Worm (Caenorhabditis elegans) whole organism, L3 larva: ENCODE data around the gene F20C5.11.
A peak's percentile ranks its signal among the peaks of the same experiment; 100 is the strongest.

Experiments
- R02D3.7 ChIP-seq: fragments of 150-350 bp; optimal IDR thresholded peaks from 2 replicates; lab custom pipeline; 2014; ENCODE audit warnings: missing biosample characterization, missing genetic modification characterization
- ZK546.5 ChIP-seq: sonication (generic microtip); optimal IDR thresholded peaks from 2 replicates; lab custom pipeline; 2017; ENCODE audit warnings: missing biosample characterization, missing genetic modification characterization
- aly-2 ChIP-seq: fragments of 150-350 bp; optimal IDR thresholded peaks from 2 replicates; lab custom pipeline; 2014; ENCODE audit warnings: missing biosample characterization, missing genetic modification characterization
- ama-1 ChIP-seq: fragments of 150-350 bp; optimal IDR thresholded peaks from 2 replicates; lab custom pipeline; 2018
- ceh-16 ChIP-seq: sonication (generic microtip); optimal IDR thresholded peaks from 2 replicates; lab custom pipeline; 2017; ENCODE audit warnings: missing biosample characterization, missing genetic modification characterization
- ceh-28 ChIP-seq: fragments of 150-350 bp; optimal IDR thresholded peaks from 2 replicates; lab custom pipeline; 2014; ENCODE audit warnings: missing biosample characterization, missing genetic modification reagents, missing genetic modification characterization
- ceh-82 ChIP-seq: fragments of 150-350 bp; optimal IDR thresholded peaks from 2 replicates; lab custom pipeline; 2014; ENCODE audit warnings: missing biosample characterization, missing genetic modification characterization
- ceh-9 ChIP-seq: sonication (generic microtip); optimal IDR thresholded peaks from 2 replicates; lab custom pipeline; 2018; ENCODE audit warnings: missing biosample characterization, missing genetic modification characterization
- daf-12 ChIP-seq: fragments of 150-350 bp; optimal IDR thresholded peaks from 2 replicates; lab custom pipeline; 2014; ENCODE audit warnings: missing biosample characterization, missing genetic modification reagents, missing genetic modification characterization
- egl-5 ChIP-seq: fragments of 150-350 bp; optimal IDR thresholded peaks from 2 replicates; lab custom pipeline; 2017; ENCODE audit warnings: missing biosample characterization, missing genetic modification reagents, missing genetic modification characterization, inconsistent platforms
- elt-2 ChIP-seq: sonication (generic microtip); optimal IDR thresholded peaks from 2 replicates; lab custom pipeline; 2016; ENCODE audit warnings: missing genetic modification reagents, mild to moderate bottlenecking, missing genetic modification characterization, missing compliant biosample characterization
- elt-3 ChIP-seq, 3 experiments: fragments of 150-350 bp in 1 of 3; sonication (generic microtip) in 2 of 3; optimal IDR thresholded peaks; 2 replicates in 2 of 3; 4 replicates in 1 of 3; lab custom pipeline; 2014 to 2017; ENCODE audit warnings: missing biosample characterization in 3 of 3, missing genetic modification characterization in 3 of 3
- fkh-10 ChIP-seq: sonication (generic microtip); optimal IDR thresholded peaks from 2 replicates; lab custom pipeline; 2017; ENCODE audit warnings: missing biosample characterization, missing genetic modification reagents, missing genetic modification characterization
- hmg-11 ChIP-seq: sonication (generic microtip); optimal IDR thresholded peaks from 2 replicates; lab custom pipeline; 2016; ENCODE audit warnings: missing genetic modification characterization, missing compliant biosample characterization
- jun-1 ChIP-seq: fragments of 150-350 bp; optimal IDR thresholded peaks from 2 replicates; lab custom pipeline; 2014; ENCODE audit warnings: missing biosample characterization, missing genetic modification reagents, missing genetic modification characterization
- lin-15B ChIP-seq: fragments of 150-350 bp; optimal IDR thresholded peaks from 2 replicates; lab custom pipeline; 2014; ENCODE audit warnings: missing biosample characterization, missing genetic modification characterization
- lin-39 ChIP-seq: fragments of 150-350 bp; optimal IDR thresholded peaks from 2 replicates; lab custom pipeline; 2018; ENCODE audit warnings: missing biosample characterization, missing genetic modification reagents, missing genetic modification characterization
- nfya-1 ChIP-seq: sonication (generic microtip); optimal IDR thresholded peaks from 2 replicates; lab custom pipeline; 2017; ENCODE audit warnings: missing genetic modification characterization, mild to moderate bottlenecking, missing compliant biosample characterization, antibody characterized with exemption, moderate library complexity; ENCODE audit not compliant: insufficient read depth
- nhr-11 ChIP-seq: fragments of 150-350 bp; optimal IDR thresholded peaks from 2 replicates; lab custom pipeline; 2014; ENCODE audit warnings: missing biosample characterization, missing genetic modification characterization
- nhr-12 ChIP-seq: fragments of 150-350 bp; optimal IDR thresholded peaks from 2 replicates; lab custom pipeline; 2014; ENCODE audit warnings: missing biosample characterization, missing genetic modification characterization
- nhr-237 ChIP-seq: fragments of 150-350 bp; optimal IDR thresholded peaks from 2 replicates; lab custom pipeline; 2014; ENCODE audit warnings: missing biosample characterization, missing genetic modification characterization
- nhr-25 ChIP-seq: sonication (generic microtip); optimal IDR thresholded peaks from 2 replicates; lab custom pipeline; 2017; ENCODE audit warnings: missing biosample characterization, missing genetic modification characterization
- nhr-67 ChIP-seq: fragments of 150-350 bp; optimal IDR thresholded peaks from 2 replicates; lab custom pipeline; 2014; ENCODE audit warnings: missing biosample characterization, missing genetic modification characterization
- nhr-77 ChIP-seq: fragments of 150-350 bp; optimal IDR thresholded peaks from 2 replicates; lab custom pipeline; 2014; ENCODE audit warnings: missing biosample characterization, missing genetic modification characterization
- pha-4 ChIP-seq: fragments of 150-350 bp; optimal IDR thresholded peaks from 2 replicates; lab custom pipeline; 2014; ENCODE audit warnings: missing biosample characterization, missing genetic modification reagents, missing genetic modification characterization
- pqm-1 ChIP-seq: fragments of 150-350 bp; optimal IDR thresholded peaks from 2 replicates; lab custom pipeline; 2017; ENCODE audit warnings: missing biosample characterization, missing genetic modification characterization, inconsistent platforms
- sea-2 ChIP-seq: fragments of 150-350 bp; sonication (generic microtip); optimal IDR thresholded peaks from 4 replicates; lab custom pipeline; 2014; ENCODE audit warnings: missing biosample characterization, missing genetic modification reagents, missing genetic modification characterization
- skn-1 ChIP-seq: fragments of 150-350 bp; optimal IDR thresholded peaks from 2 replicates; lab custom pipeline; 2014; ENCODE audit warnings: missing biosample characterization, missing genetic modification characterization
- snpc-4 ChIP-seq: fragments of 150-350 bp; optimal IDR thresholded peaks from 2 replicates; lab custom pipeline; 2014; ENCODE audit warnings: missing biosample characterization, missing genetic modification characterization
- tbx-2 ChIP-seq: sonication (generic microtip); optimal IDR thresholded peaks from 2 replicates; lab custom pipeline; 2016; ENCODE audit warnings: mild to moderate bottlenecking, missing genetic modification characterization, missing compliant biosample characterization
- unc-39 ChIP-seq: sonication (generic microtip); optimal IDR thresholded peaks from 4 replicates; lab custom pipeline; 2017; ENCODE audit warnings: missing biosample characterization, missing genetic modification characterization
- unc-62 ChIP-seq: fragments of 150-350 bp; sonication (generic microtip); optimal IDR thresholded peaks from 4 replicates; lab custom pipeline; 2014; ENCODE audit warnings: missing biosample characterization, missing genetic modification reagents, missing genetic modification characterization
- zag-1 ChIP-seq: fragments of 150-350 bp; optimal IDR thresholded peaks from 2 replicates; lab custom pipeline; 2014; ENCODE audit warnings: missing biosample characterization, missing genetic modification characterization
- ztf-4 ChIP-seq: fragments of 150-350 bp; optimal IDR thresholded peaks from 2 replicates; lab custom pipeline; 2014; ENCODE audit warnings: missing biosample characterization, missing genetic modification characterization

Gene F20C5.11

DNA sequence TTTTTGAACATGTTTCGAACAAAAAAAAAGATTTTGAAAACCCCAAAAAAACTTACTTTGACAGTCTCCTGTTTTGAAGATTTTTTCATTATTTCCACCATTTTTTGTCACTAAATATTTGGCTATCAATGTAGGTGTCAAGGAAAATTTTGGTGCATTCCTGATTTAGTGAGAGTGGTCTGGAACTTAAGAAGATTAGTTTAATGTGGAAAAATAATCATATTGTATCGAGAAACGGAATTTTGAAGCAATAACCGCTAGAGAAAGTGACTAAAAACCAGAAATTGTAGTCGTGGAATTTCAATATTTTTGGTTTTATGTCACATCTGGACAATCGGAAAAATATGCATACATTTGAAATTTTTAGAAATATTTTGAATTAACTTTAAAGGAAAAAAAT lies at the start of gene F20C5.11, which contains the start of gene klp-11:
TSS of gene F20C5.11 (minus strand) at position 101 of the 400 bp plus-strand sequence.
TSS of gene klp-11 (minus strand) at position 171 of the 400 bp plus-strand sequence.
- TF ChIP-seq nhr-12 (tag; lab: Kevin White, UChicago) (no peak), egl-5 (tag; lab: Kevin White, UChicago) (no peak), sea-2 (GFP tag; lab: Kevin White, UChicago) (no peak), nhr-77 (tag; lab: Kevin White, UChicago) (no peak), nhr-25 (tag; lab: Kevin White, UChicago) (no peak), pha-4 (tag; lab: Kevin White, UChicago) (no peak), ama-1 (lab: Kevin White, UChicago) (no peak), ceh-28 (tag; lab: Kevin White, UChicago) (no peak), ceh-9 (tag; lab: Kevin White, UChicago) (no peak), tbx-2 (tag; lab: Kevin White, UChicago) (no peak), ZK546.5 (tag; lab: Kevin White, UChicago) (no peak), daf-12 (no peak), lin-15B (tag; lab: Kevin White, UChicago) (no peak), nhr-67 (tag; lab: Kevin White, UChicago) (no peak), R02D3.7 (tag; lab: Kevin White, UChicago) (no peak), nhr-11 (tag; lab: Kevin White, UChicago) (no peak), ceh-16 (tag; lab: Kevin White, UChicago) (no peak), zag-1 (tag; lab: Kevin White, UChicago) (no peak)

DNA sequence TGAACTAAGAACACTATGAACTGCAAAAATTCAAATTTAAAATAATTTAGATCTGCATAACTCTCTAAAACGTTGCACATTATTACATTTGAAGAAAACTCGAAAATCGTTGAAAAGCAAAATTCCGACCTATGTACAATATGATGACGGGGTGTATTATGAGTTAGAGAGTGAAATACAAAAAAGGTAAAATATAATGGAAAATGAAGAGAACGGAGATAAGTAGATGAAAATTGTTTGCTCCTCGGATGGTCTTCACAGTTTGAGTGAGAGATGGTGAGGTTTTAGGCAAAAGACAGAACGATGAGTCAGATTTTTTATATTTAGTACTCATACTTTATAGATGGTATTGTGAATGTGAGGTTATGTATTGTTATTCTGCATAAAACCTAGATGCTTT lies 45.5 kb upstream of the F20C5.11 start:
- TF ChIP-seq ama-1 (lab: Kevin White, UChicago): no peak
- TF ChIP-seq pha-4 (tag; lab: Kevin White, UChicago): peak; percentile 75
- peak; percentile 65 for TF ChIP-seq pqm-1 (tag; lab: Kevin White, UChicago)

DNA sequence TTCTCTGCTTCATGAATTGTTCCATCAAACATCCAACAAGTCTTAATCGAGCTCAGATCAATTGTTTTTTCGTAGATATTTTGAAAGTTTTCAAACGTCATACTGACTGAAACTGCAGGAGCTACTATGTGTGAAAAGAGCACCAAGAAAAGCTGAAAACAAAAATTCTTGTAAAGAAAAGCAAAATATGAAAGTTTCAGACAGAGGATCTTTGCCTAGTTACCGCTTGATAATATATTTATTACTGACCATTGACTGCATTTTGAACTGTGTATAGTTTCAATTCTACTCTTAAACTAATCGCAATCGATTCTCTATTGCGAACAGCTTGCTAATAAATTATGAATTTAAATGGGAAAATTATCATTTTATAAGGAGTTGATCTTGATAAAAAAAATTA lies 36.5 kb upstream of the F20C5.11 start, which contains the start of gene clec-182:
TSS of gene clec-182 (minus strand) at position 101 of the 400 bp plus-strand sequence.
- TF ChIP-seq aly-2 (tag; lab: Kevin White, UChicago) (no peak), ceh-82 (tag; lab: Kevin White, UChicago) (no peak), nfya-1 (tag; lab: Kevin White, UChicago) (no peak), nhr-67 (tag; lab: Kevin White, UChicago) (no peak), elt-2 (tag; lab: Kevin White, UChicago) (no peak), elt-3 (tag; optimal IDR thresholded peaks at IDR 0.05; lab: Kevin White, UChicago) (no peak), ama-1 (lab: Kevin White, UChicago) (no peak), lin-39 (tag; lab: Kevin White, UChicago) (no peak), egl-5 (tag; lab: Kevin White, UChicago) (no peak), pha-4 (tag; lab: Kevin White, UChicago) (no peak)

DNA sequence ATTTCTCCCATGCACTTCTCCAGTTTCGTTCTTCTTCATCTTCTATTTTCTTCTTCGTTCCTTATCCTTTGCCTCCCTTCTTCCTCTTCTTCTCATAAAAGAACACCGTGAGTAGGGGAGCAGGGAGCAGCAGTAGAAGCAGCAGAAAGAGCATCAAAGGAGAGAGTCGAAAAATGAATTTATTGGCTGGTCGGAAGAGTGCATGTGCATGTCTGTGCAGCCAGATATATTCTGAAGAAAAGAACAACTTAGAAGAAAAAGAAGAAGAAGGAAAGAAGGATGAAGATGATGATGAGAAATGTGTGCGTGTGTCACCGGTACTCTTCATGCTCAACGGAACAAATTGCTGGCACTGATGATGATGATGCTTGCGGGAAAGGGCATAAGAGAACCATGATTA lies 34.5 kb upstream of the F20C5.11 start:
- no peak for TF ChIP-seq ztf-4
- no peak for TF ChIP-seq sea-2 (GFP tag; lab: Kevin White, UChicago)
- TF ChIP-seq daf-12: no peak
- peak; percentile 66 for TF ChIP-seq nfya-1 (tag; lab: Kevin White, UChicago)
- peak; percentile 26 for TF ChIP-seq hmg-11
- TF ChIP-seq nhr-237 (tag; lab: Kevin White, UChicago): no peak
- peak; percentile 64 for TF ChIP-seq lin-39 (tag; lab: Kevin White, UChicago)
- peak; percentile 41 for TF ChIP-seq snpc-4 (tag; lab: Kevin White, UChicago)
- TF ChIP-seq ZK546.5 (tag; lab: Kevin White, UChicago): no peak
- TF ChIP-seq R02D3.7 (tag; lab: Kevin White, UChicago): no peak
- TF ChIP-seq fkh-10 (GFP tag; lab: Kevin White, UChicago): peak; percentile 68
- no peak for TF ChIP-seq pqm-1 (tag; lab: Kevin White, UChicago)
- TF ChIP-seq unc-62 (GFP tag; lab: Kevin White, UChicago): no peak
- TF ChIP-seq unc-39 (tag; lab: Kevin White, UChicago): no peak
- TF ChIP-seq skn-1 (tag; lab: Kevin White, UChicago): no peak
- no peak for TF ChIP-seq jun-1 (tag; lab: Kevin White, UChicago)
